Worm (Caenorhabditis elegans) whole organism, early embryonic: Measurements from ENCODE around the gene Y50D4A.10.

Experiments used
- B0310.2 ChIP-seq: sonication (generic microtip); optimal IDR thresholded peaks from 2 replicates; lab custom pipeline; 2016; ENCODE audit warnings: mild to moderate bottlenecking, missing genetic modification characterization, missing compliant biosample characterization
- F13C5.2 ChIP-seq: sonication (generic microtip); optimal IDR thresholded peaks from 2 replicates; lab custom pipeline; 2017; ENCODE audit warnings: mild to moderate bottlenecking, missing genetic modification characterization, inconsistent platforms, missing compliant biosample characterization
- aly-1 ChIP-seq: sonication (generic microtip); optimal IDR thresholded peaks from 2 replicates; lab custom pipeline; 2016; ENCODE audit warnings: missing genetic modification characterization, missing compliant biosample characterization
- ama-1 ChIP-seq: fragments of 150-350 bp; optimal IDR thresholded peaks from 2 replicates; lab custom pipeline; 2014
- ceh-13 ChIP-seq: fragments of 200-800 bp; sonication (Bioruptor generic); optimal IDR thresholded peaks from 2 replicates; lab custom pipeline; 2018; ENCODE audit warnings: mild to moderate bottlenecking, missing genetic modification characterization, missing compliant biosample characterization
- ceh-36 ChIP-seq: sonication (generic microtip); optimal IDR thresholded peaks from 2 replicates; lab custom pipeline; 2016; ENCODE audit warnings: missing genetic modification characterization, inconsistent platforms, missing compliant biosample characterization
- ets-7 ChIP-seq: sonication (generic microtip); optimal IDR thresholded peaks from 2 replicates; lab custom pipeline; 2016; ENCODE audit warnings: missing genotype, missing genetic modification characterization, missing compliant biosample characterization
- flt-1 ChIP-seq: fragments of 200-800 bp; sonication (Bioruptor generic); IDR thresholded peaks from 2 replicates; pipeline ENCODE4 v1.3.6; 2022; ENCODE audit warnings: missing genetic modification characterization, missing compliant biosample characterization
- hmbx-1 ChIP-seq: sonication (generic microtip); optimal IDR thresholded peaks from 2 replicates; lab custom pipeline; 2016; ENCODE audit warnings: mild to moderate bottlenecking, missing genetic modification characterization, missing compliant biosample characterization
- hmg-4 ChIP-seq: fragments of 200-800 bp; sonication (Bioruptor generic); optimal IDR thresholded peaks from 2 replicates; lab custom pipeline; 2018; ENCODE audit warnings: mild to moderate bottlenecking, missing genetic modification characterization, missing compliant biosample characterization
- hnd-1 ChIP-seq: sonication (generic microtip); optimal IDR thresholded peaks from 2 replicates; lab custom pipeline; 2016; ENCODE audit warnings: missing genetic modification characterization, missing compliant biosample characterization
- pes-1 ChIP-seq: fragments of 200-800 bp; sonication (Bioruptor generic); IDR thresholded peaks from 2 replicates; pipeline ENCODE4 v1.3.6; 2022; ENCODE audit warnings: missing genetic modification reagents, missing genetic modification characterization, missing compliant biosample characterization
- scrt-1 ChIP-seq: fragments of 200-800 bp; sonication (Bioruptor generic); IDR thresholded peaks from 2 replicates; pipeline ENCODE4 v1.3.6; 2022; ENCODE audit warnings: missing genetic modification characterization, missing compliant biosample characterization
- sea-1 ChIP-seq: fragments of 200-800 bp; sonication (Bioruptor generic); conservative IDR thresholded peaks from 2 replicates; pipeline ENCODE4 v1.3.6; 2022; ENCODE audit warnings: missing genetic modification characterization, missing compliant biosample characterization
- tbx-11 ChIP-seq: fragments of 200-800 bp; sonication (Bioruptor generic); IDR thresholded peaks from 2 replicates; pipeline ENCODE4 v1.3.6; 2022; ENCODE audit warnings: missing genetic modification characterization, missing compliant biosample characterization
- tbx-37 ChIP-seq: fragments of 200-800 bp; sonication (Bioruptor generic); conservative IDR thresholded peaks from 2 replicates; pipeline ENCODE4 v1.3.6; 2022; ENCODE audit warnings: missing genetic modification reagents, missing genetic modification characterization, missing compliant biosample characterization
- tra-4 ChIP-seq: sonication (generic microtip); optimal IDR thresholded peaks from 2 replicates; lab custom pipeline; 2017; ENCODE audit warnings: missing genetic modification characterization, missing compliant biosample characterization

The Y50D4A.10 gene

DNA sequence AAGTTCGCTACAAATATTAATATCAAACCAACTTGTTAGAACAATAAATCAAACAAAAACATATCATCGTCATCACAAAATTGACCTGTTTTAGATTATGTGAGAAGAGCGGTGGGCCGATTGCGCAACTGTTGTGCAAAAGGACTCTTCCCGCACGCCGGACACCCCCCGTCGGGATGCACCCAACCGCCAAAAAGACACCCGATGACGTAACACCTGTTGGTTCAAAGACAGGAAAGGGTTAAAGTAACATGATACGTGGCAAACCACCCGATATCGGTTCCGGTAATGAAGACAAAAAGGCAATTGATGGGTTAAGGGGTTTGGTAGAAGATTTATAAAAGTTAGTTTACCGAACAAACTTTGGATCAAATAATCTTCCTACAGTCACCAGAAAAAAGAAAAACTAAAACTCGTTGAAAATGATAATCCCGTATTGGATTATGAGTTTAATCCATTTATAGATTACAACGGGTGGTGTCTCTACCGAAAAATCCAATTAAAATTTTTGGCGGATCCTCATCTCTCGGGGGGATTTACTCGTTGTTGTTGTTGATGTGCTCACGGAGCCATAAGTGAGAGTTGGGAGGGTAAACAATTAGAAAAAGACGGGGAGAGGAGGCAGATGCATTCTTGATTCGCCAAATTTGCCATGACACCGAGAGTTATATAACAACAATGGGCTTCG lies 23.8 kb upstream of the Y50D4A.10 start:
- TF ChIP-seq flt-1 (GFP tag; lab: Robert Waterston, UW) = no peak
- no peak for TF ChIP-seq hmbx-1 (tag; lab: Kevin White, UChicago)
- TF ChIP-seq sea-1 (GFP tag; lab: Robert Waterston, UW) = 0 out of 2 replicates have a peak, but pooled peaks have one; percentile 34
- no peak for TF ChIP-seq ceh-36 (tag; lab: Kevin White, UChicago)
- no peak for TF ChIP-seq ama-1 (lab: Kevin White, UChicago)
- TF ChIP-seq pes-1 (GFP tag; lab: Robert Waterston, UW) = no peak
- TF ChIP-seq aly-1 = no peak

- no peak for TF ChIP-seq scrt-1
- no peak for TF ChIP-seq ceh-36 (tag; lab: Kevin White, UChicago)
- TF ChIP-seq ets-7 (tag; lab: Kevin White, UChicago) = no peak
- no peak for TF ChIP-seq pes-1 (GFP tag; lab: Robert Waterston, UW)
- TF ChIP-seq ama-1 (lab: Kevin White, UChicago) = no peak
- no peak for TF ChIP-seq tbx-37 (GFP tag; lab: Robert Waterston, UW)
Measured at ce11 chrV:1243011-1243410, 22.6 kb upstream of the Y50D4A.10 start.

DNA sequence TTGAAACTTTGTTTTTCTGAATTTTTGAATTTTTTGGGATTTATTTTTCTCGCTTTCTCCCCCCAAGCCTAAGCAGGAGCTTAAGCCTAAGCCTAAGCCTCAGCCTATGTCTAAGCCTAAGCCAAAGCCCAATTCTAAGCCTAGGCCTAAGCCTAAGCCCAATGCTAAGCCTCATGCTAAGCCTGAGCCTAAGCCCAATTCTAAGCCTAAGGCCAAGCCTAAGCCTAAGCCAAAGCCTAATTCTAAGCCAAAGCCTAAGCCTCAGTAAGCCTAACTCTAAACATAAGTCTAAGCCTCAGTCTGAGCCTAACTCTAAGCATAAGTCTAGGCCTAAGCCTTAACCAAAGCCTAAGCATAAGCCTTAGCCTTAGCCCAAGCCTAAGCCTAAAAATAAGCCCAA lies 22.1 kb upstream of the Y50D4A.10 start:
- TF ChIP-seq ceh-36 (tag; lab: Kevin White, UChicago) = peak; percentile 73
- no peak for TF ChIP-seq aly-1

- peak; percentile 90 for TF ChIP-seq ceh-36 (tag; lab: Kevin White, UChicago)
- no peak for TF ChIP-seq flt-1 (GFP tag; lab: Robert Waterston, UW)
Measured at ce11 chrV:1236333-1237068, 16.1 kb upstream of the Y50D4A.10 start.

DNA sequence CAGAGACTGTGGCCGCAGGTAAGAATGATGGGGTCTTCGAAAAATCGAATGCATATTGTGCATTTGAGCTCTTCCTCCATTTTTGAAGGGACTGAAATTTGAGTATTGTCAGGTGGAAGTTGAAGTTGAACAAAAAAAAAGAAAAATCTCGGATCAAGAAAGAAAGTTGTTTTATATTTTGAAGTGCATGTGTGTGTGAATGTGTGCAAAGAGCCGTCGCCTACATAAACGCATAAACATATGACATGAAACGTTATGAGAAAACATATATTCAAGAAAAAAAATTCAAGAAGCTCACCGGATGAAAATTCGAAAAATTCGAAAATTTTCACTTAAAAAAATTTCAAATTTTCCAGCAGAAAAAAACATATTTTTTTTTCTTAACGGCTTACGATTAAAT lies 15.0 kb upstream of the Y50D4A.10 start, which contains the start of gene madd-2:
Gene madd-2 (minus strand): TSS at position 101 of the 400 bp plus-strand sequence.
- TF ChIP-seq hnd-1 (tag; lab: Kevin White, UChicago) = no peak

- TF ChIP-seq F13C5.2 (tag; lab: Kevin White, UChicago) (no peak), tbx-11 (GFP tag; lab: Robert Waterston, UW) (no peak), hnd-1 (tag; lab: Kevin White, UChicago) (no peak), ceh-36 (tag; lab: Kevin White, UChicago) (no peak), B0310.2 (tag; lab: Kevin White, UChicago) (no peak), aly-1 (no peak), hmg-4 (GFP tag; lab: Kevin White, UChicago) (no peak), hmbx-1 (tag; lab: Kevin White, UChicago) (no peak), flt-1 (GFP tag; lab: Robert Waterston, UW) (no peak), ama-1 (lab: Kevin White, UChicago) (no peak), tbx-37 (GFP tag; lab: Robert Waterston, UW) (no peak), sea-1 (GFP tag; lab: Robert Waterston, UW) (no peak)
Measured at ce11 chrV:1232574-1232973, 12.2 kb upstream of the Y50D4A.10 start.

DNA sequence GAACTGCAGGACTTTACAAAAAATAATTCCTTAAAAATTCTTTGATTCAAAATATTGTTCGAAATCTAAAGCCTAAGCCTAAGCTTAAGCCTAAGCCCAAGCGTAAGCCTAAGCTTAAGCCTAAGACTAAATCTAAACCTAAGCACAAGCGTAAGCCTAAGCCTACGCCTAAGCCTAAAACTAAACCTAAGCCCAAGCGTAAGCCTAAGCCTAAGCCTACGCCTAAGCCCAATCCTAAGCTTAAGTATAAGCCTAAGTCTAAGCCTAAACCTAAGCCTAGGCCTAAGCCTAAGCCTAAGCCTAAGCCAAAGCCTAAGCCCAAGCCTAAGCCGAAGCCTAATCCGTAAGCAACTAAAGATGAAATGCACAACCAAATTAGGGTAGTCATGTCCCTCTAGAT lies 10.2 kb upstream of the Y50D4A.10 start:
- TF ChIP-seq tbx-11 (GFP tag; lab: Robert Waterston, UW) (no peak), hmg-4 (GFP tag; lab: Kevin White, UChicago) (no peak), ceh-13 (GFP tag; lab: Kevin White, UChicago) (no peak), scrt-1 (no peak), sea-1 (GFP tag; lab: Robert Waterston, UW) (no peak), aly-1 (no peak), flt-1 (GFP tag; lab: Robert Waterston, UW) (no peak), ceh-36 (tag; lab: Kevin White, UChicago) (peak; percentile 92), pes-1 (GFP tag; lab: Robert Waterston, UW) (0 out of 2 replicates have a peak, but pooled peaks have one; percentile 12), hmbx-1 (tag; lab: Kevin White, UChicago) (no peak)

ce11 chrV:1228884-1229662 lies 8.7 kb upstream of the Y50D4A.10 start:
- peak; percentile 52 for TF ChIP-seq ceh-36 (tag; lab: Kevin White, UChicago)
- no peak for TF ChIP-seq flt-1 (GFP tag; lab: Robert Waterston, UW)
- peak; percentile 10; the same call in 1 of the 2 replicates for TF ChIP-seq pes-1 (GFP tag; lab: Robert Waterston, UW)
- TF ChIP-seq aly-1 = no peak
- no peak for TF ChIP-seq scrt-1
- TF ChIP-seq tra-4 (tag; lab: Kevin White, UChicago) = no peak
- TF ChIP-seq hmbx-1 (tag; lab: Kevin White, UChicago) = no peak
- peak; percentile 18 for TF ChIP-seq ceh-13 (GFP tag; lab: Kevin White, UChicago)
- TF ChIP-seq tbx-11 (GFP tag; lab: Robert Waterston, UW) = no peak
- TF ChIP-seq ama-1 (lab: Kevin White, UChicago) = no peak
- TF ChIP-seq hnd-1 (tag; lab: Kevin White, UChicago) = no peak
- no peak for TF ChIP-seq ets-7 (tag; lab: Kevin White, UChicago)
- no peak for TF ChIP-seq F13C5.2 (tag; lab: Kevin White, UChicago)
